Fruit fly (Drosophila melanogaster): Measurements from ENCODE around the gene ND-24.

DNA sequence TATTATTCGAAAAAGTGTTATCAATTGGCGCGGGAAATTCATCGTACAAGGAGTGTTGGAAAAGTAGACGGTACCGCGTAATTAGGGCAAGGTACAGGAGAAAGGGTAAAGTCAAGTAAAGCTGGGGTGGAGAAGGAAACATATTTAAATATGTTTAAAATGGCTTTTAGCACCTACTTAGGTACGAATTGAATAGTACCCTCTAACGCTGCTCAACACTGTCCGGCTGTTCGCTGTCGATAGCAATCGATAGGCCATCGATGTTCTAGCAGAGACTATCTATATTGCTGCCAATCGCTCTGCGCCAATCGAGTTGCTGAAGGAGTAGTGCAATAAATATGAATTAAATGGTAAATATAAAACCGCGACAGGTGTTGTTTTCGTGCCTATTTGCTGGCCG is 32.6 kb upstream of the ND-24 start, which contains the start of gene X11L:
- no peak for TF ChIP-seq Sin3A (optimal IDR thresholded peaks at IDR 0.05)
- TF ChIP-seq psq (optimal IDR thresholded peaks at IDR 0.05): no peak
- no peak for TF ChIP-seq ttk (optimal IDR thresholded peaks at IDR 0.05)

All from Kc167 (cell line).